Fruit fly (Drosophila melanogaster) whole organism, embryonic: ENCODE results near the gene lili.

Experiments used
- CG10274 ChIP-seq: fragments of 200-800 bp; sonication (Bioruptor generic); optimal IDR thresholded peaks from 3 replicates; lab custom pipeline; 2017; ENCODE audit warnings: missing biosample characterization, mild to moderate bottlenecking, missing genetic modification characterization
- CG10462 ChIP-seq: fragments of 200-800 bp; sonication (Bioruptor generic); optimal IDR thresholded peaks from 2 replicates; lab custom pipeline; 2016; ENCODE audit warnings: missing biosample characterization, missing genetic modification characterization
- CG11456 ChIP-seq: fragments of 200-800 bp; sonication (Bioruptor generic); IDR thresholded peaks from 3 replicates; pipeline ENCODE4 v1.3.6; 2022; ENCODE audit warnings: missing biosample characterization, missing genetic modification characterization
- CG12236 ChIP-seq: fragments of 200-800 bp; sonication (Bioruptor generic); optimal IDR thresholded peaks from 2 replicates; lab custom pipeline; 2016; ENCODE audit warnings: missing biosample characterization, missing genetic modification characterization
- CG12769 ChIP-seq: fragments of 200-800 bp; sonication (Bioruptor generic); optimal IDR thresholded peaks from 2 replicates; lab custom pipeline; 2019; ENCODE audit warnings: missing biosample characterization, mild to moderate bottlenecking, missing genetic modification characterization, moderate library complexity
- CG17361 ChIP-seq: fragments of 200-800 bp; sonication (Bioruptor generic); IDR thresholded peaks from 3 replicates; pipeline ENCODE4 v1.3.6; 2022; ENCODE audit warnings: missing biosample characterization, missing genetic modification characterization
- Dip3 ChIP-seq: fragments of 200-800 bp; sonication (Bioruptor generic); optimal IDR thresholded peaks from 3 replicates; lab custom pipeline; 2016; ENCODE audit warnings: missing biosample characterization, missing genetic modification characterization
- Ets65A ChIP-seq: fragments of 200-800 bp; sonication (Bioruptor generic); peaks from one replicate; lab custom pipeline; 2016; ENCODE audit warnings: missing biosample characterization, missing genetic modification characterization
- Nf-YC ChIP-seq: fragments of 200-800 bp; optimal IDR thresholded peaks from 3 replicates; lab custom pipeline; 2019; ENCODE audit warnings: missing biosample characterization, mild to moderate bottlenecking, missing genetic modification characterization, moderate library complexity
- br ChIP-seq: fragments of >200 bp; optimal IDR thresholded peaks from 2 replicates; lab custom pipeline; 2017
- croc ChIP-seq: fragments of 200-800 bp; sonication (Bioruptor generic); conservative IDR thresholded peaks from 3 replicates; pipeline ENCODE4 v1.3.6; 2022; ENCODE audit warnings: missing biosample characterization, missing genetic modification characterization

- TF ChIP-seq CG17361 (GFP tag; lab: Robert Waterston, UW) = no peak
- no peak for TF ChIP-seq CG11456
- no peak for TF ChIP-seq CG12769 (tag; lab: Kevin White, UChicago)
- no peak for TF ChIP-seq Ets65A
- TF ChIP-seq CG10462 (GFP tag; lab: Kevin White, UChicago) = no peak
- no peak for TF ChIP-seq Nf-YC
- TF ChIP-seq CG10274 (GFP tag; lab: Kevin White, UChicago) = no peak
- no peak for TF ChIP-seq Dip3 (GFP tag; lab: Kevin White, UChicago)
- no peak for TF ChIP-seq CG12236 (GFP tag; lab: Kevin White, UChicago)
- no peak for TF ChIP-seq croc
- no peak for TF ChIP-seq br (lab: Kevin White, UChicago)
These were observed 48.3 kb upstream of the lili start, which contains the start of gene CG13640 for dm6 chr3R:24862065-24862464.
